Fruit fly (Drosophila melanogaster): ENCODE results near the gene Ndc1.
A peak's percentile ranks its signal among the peaks of the same experiment; 100 is the strongest.

The Ndc1 gene

DNA sequence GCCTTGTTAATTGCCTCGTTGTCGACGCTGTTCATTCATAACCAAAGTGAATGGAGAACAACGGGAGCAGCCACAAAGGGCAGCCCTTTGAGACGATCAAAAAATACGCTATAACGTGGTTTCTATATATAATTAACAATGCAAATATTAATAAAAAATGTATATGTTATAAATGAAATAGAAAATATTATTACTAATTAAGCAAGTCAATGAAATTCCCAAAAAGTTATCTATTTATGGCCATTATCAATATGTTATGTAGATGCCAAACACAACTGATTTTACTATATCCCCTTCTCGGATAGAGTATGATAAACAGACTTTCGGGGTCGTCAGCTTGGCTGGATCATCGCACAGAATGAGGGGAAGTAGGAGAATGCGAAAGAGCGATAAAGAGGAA lies 45.2 kb downstream of the Ndc1 start (continued):
- peak; percentile 46; the same call in 1 of the 2 replicates for TF ChIP-seq Awh (GFP tag; IDR thresholded peaks at IDR 0.05)
- TF ChIP-seq prd (optimal IDR thresholded peaks at IDR 0.05) = no peak
- TF ChIP-seq prd (GFP tag; IDR thresholded peaks at IDR 0.05) = peak; percentile 67
- peak; percentile 41 for TF ChIP-seq Meics (GFP tag; optimal IDR thresholded peaks at IDR 0.05)
- 0 out of 3 replicates have a peak, but pooled peaks have one; percentile 52 for TF ChIP-seq ci (GFP tag; IDR thresholded peaks at IDR 0.05)
- 0 out of 2 replicates have a peak, but pooled peaks have one; percentile 20 for TF ChIP-seq gsb (GFP tag; IDR thresholded peaks at IDR 0.05)
- TF ChIP-seq sc (optimal IDR thresholded peaks at IDR 0.05) = no peak
- peak; percentile 20 for TF ChIP-seq sc (GFP tag; optimal IDR thresholded peaks at IDR 0.05)
- TF ChIP-seq CG12659 (GFP tag; optimal IDR thresholded peaks at IDR 0.05) = peak; percentile 53
- TF ChIP-seq CG12299 (tag; optimal IDR thresholded peaks at IDR 0.05) = peak; percentile 20
- TF ChIP-seq CG4328 (GFP tag; optimal IDR thresholded peaks at IDR 0.05) = peak; percentile 9
- peak; percentile 17; the same call in 1 of the 2 replicates for TF ChIP-seq sens-2 (GFP tag; IDR thresholded peaks at IDR 0.05)
- no peak for TF ChIP-seq CG6683 (GFP tag; optimal IDR thresholded peaks at IDR 0.05)
- no peak for TF ChIP-seq CG12155 (GFP tag; optimal IDR thresholded peaks at IDR 0.05)
- peak; percentile 32 for TF ChIP-seq CG10147 (GFP tag; optimal IDR thresholded peaks at IDR 0.05)
- TF ChIP-seq Hr3 (GFP tag; optimal IDR thresholded peaks at IDR 0.05) = peak; percentile 33
- TF ChIP-seq D19A (tag; optimal IDR thresholded peaks at IDR 0.05) = peak; percentile 95
- no peak for TF ChIP-seq CG3995 (GFP tag; optimal IDR thresholded peaks at IDR 0.05)
- peak; percentile 65; the same call in 1 of the 3 replicates for TF ChIP-seq CG11695 (GFP tag; IDR thresholded peaks at IDR 0.05)
- TF ChIP-seq dysf (GFP tag; IDR thresholded peaks at IDR 0.05) = peak; percentile 76
- TF ChIP-seq cas (GFP tag; IDR thresholded peaks at IDR 0.05) = 0 out of 2 replicates have a peak, but pooled peaks have one; percentile 39
- peak; percentile 78 for TF ChIP-seq CG2678 (tag; optimal IDR thresholded peaks at IDR 0.05)
- TF ChIP-seq CG8281 (tag; optimal IDR thresholded peaks at IDR 0.05) = peak; percentile 10
- TF ChIP-seq Vsx1 (GFP tag; optimal IDR thresholded peaks at IDR 0.05) = peak; percentile 29
- peak; percentile 20 for TF ChIP-seq org-1 (GFP tag; optimal IDR thresholded peaks at IDR 0.05)
- peak; percentile 49 for TF ChIP-seq CG18262 (tag; optimal IDR thresholded peaks at IDR 0.05)
- no peak for TF ChIP-seq luna (GFP tag; optimal IDR thresholded peaks at IDR 0.05)
- TF ChIP-seq tin (GFP tag; optimal IDR thresholded peaks at IDR 0.05) = peak; percentile 13
- TF ChIP-seq ATbp (GFP tag; optimal IDR thresholded peaks at IDR 0.05) = peak; percentile 56
- TF ChIP-seq ken (GFP tag; IDR thresholded peaks at IDR 0.05) = peak; percentile 49; the same call in 1 of the 3 replicates
- TF ChIP-seq ranshi (GFP tag; IDR thresholded peaks at IDR 0.05) = peak; percentile 26; the same call in 1 of the 2 replicates
- peak; percentile 61 for TF ChIP-seq CG31441 (GFP tag; IDR thresholded peaks at IDR 0.05)
- TF ChIP-seq HHEX (GFP tag; optimal IDR thresholded peaks at IDR 0.05) = peak; percentile 63
- TF ChIP-seq CG2889 (GFP tag; IDR thresholded peaks at IDR 0.05) = 0 out of 3 replicates have a peak, but pooled peaks have one; percentile 51
- TF ChIP-seq grau (tag; optimal IDR thresholded peaks at IDR 0.05) = peak; percentile 68
- peak; percentile 58 for TF ChIP-seq CG3847 (GFP tag; IDR thresholded peaks at IDR 0.05)
- peak; percentile 40 for TF ChIP-seq CG17385 (GFP tag; optimal IDR thresholded peaks at IDR 0.05)
- TF ChIP-seq psq (GFP tag; optimal IDR thresholded peaks at IDR 0.05) = no peak
- TF ChIP-seq CG10267 (tag; optimal IDR thresholded peaks at IDR 0.05) = peak; percentile 21
- no peak for TF ChIP-seq MESR4 (GFP tag; optimal IDR thresholded peaks at IDR 0.05)
- no peak for TF ChIP-seq CG9609 (GFP tag; optimal IDR thresholded peaks at IDR 0.05)
- peak; percentile 76 for TF ChIP-seq tgo (GFP tag; IDR thresholded peaks at IDR 0.05)
- TF ChIP-seq CG8924 (tag; optimal IDR thresholded peaks at IDR 0.05) = peak; percentile 54
- TF ChIP-seq sisA (GFP tag; IDR thresholded peaks at IDR 0.05) = peak; percentile 27; the same call in 1 of the 2 replicates
- TF ChIP-seq slbo (GFP tag; IDR thresholded peaks at IDR 0.05) = peak; percentile 66
- peak; percentile 48 for TF ChIP-seq CG30403 (GFP tag; optimal IDR thresholded peaks at IDR 0.05)
- TF ChIP-seq CG3407 (GFP tag; optimal IDR thresholded peaks at IDR 0.05) = peak; percentile 32
- peak; percentile 75 for TF ChIP-seq CG11504 (tag; optimal IDR thresholded peaks at IDR 0.05)
- TF ChIP-seq Aef1 (GFP tag; IDR thresholded peaks at IDR 0.05) = peak; percentile 43; the same call in 2 of the 3 replicates
- peak; percentile 33 for TF ChIP-seq nerfin-1 (tag; optimal IDR thresholded peaks at IDR 0.05)
- peak; percentile 33 for TF ChIP-seq Abd-B (GFP tag; optimal IDR thresholded peaks at IDR 0.05)
